Fruit fly (Drosophila melanogaster) whole organism, prepupa: Measurements from ENCODE around the gene CkIIbeta.
A peak's percentile ranks its signal among the peaks of the same experiment; 100 is the strongest.

Experiments
- CG10631 ChIP-seq: fragments of 200-800 bp; sonication (Bioruptor generic); optimal IDR thresholded peaks from 2 replicates; lab custom pipeline; 2016; ENCODE audit warnings: missing biosample characterization, missing genetic modification characterization
- CG10669 ChIP-seq: fragments of 200-800 bp; sonication (Bioruptor generic); optimal IDR thresholded peaks from 3 replicates; lab custom pipeline; 2018; ENCODE audit warnings: missing biosample characterization, mild to moderate bottlenecking, missing genetic modification characterization, moderate library complexity
- CG11294 ChIP-seq: fragments of 200-800 bp; sonication (Bioruptor generic); IDR thresholded peaks from 2 replicates; pipeline ENCODE4 v1.3.6; 2022; ENCODE audit warnings: missing biosample characterization, missing genetic modification characterization
- CG11762 ChIP-seq: fragments of 200-800 bp; sonication (Bioruptor generic); optimal IDR thresholded peaks from 3 replicates; lab custom pipeline; 2016; ENCODE audit warnings: missing biosample characterization, missing genetic modification characterization; ENCODE audit not compliant: insufficient read depth
- CG11902 ChIP-seq: fragments of 200-800 bp; sonication (Bioruptor generic); optimal IDR thresholded peaks from 3 replicates; lab custom pipeline; 2016; ENCODE audit warnings: missing biosample characterization, missing genetic modification characterization
- CG1621 ChIP-seq: fragments of 200-800 bp; sonication (Bioruptor generic); optimal IDR thresholded peaks from 3 replicates; lab custom pipeline; 2018; ENCODE audit warnings: missing biosample characterization, mild to moderate bottlenecking, missing genetic modification characterization
- CG16779 ChIP-seq: fragments of 200-800 bp; sonication (Bioruptor generic); optimal IDR thresholded peaks from 3 replicates; lab custom pipeline; 2017; ENCODE audit warnings: missing biosample characterization, mild to moderate bottlenecking, missing genetic modification characterization
- CG3032 ChIP-seq: fragments of 200-800 bp; optimal IDR thresholded peaks from 2 replicates; lab custom pipeline; 2019; ENCODE audit warnings: missing biosample characterization, mild to moderate bottlenecking, missing genetic modification characterization, moderate library complexity
- CG31627 ChIP-seq: fragments of 200-800 bp; sonication (Bioruptor generic); optimal IDR thresholded peaks from 3 replicates; lab custom pipeline; 2016; ENCODE audit warnings: missing biosample characterization, missing genetic modification characterization
- CG34406 ChIP-seq: fragments of 200-800 bp; sonication (Bioruptor generic); optimal IDR thresholded peaks from 3 replicates; lab custom pipeline; 2016; ENCODE audit warnings: missing biosample characterization, missing genetic modification characterization
- CG3919 ChIP-seq: fragments of 200-800 bp; sonication (Bioruptor generic); optimal IDR thresholded peaks from 3 replicates; lab custom pipeline; 2016; ENCODE audit warnings: missing biosample characterization, missing genetic modification characterization
- CG4318 ChIP-seq: fragments of 200-800 bp; sonication (Bioruptor generic); optimal IDR thresholded peaks from 3 replicates; lab custom pipeline; 2017; ENCODE audit warnings: missing biosample characterization, mild to moderate bottlenecking, missing genetic modification characterization
- CG6276 ChIP-seq: fragments of 200-800 bp; sonication (Bioruptor generic); optimal IDR thresholded peaks from 2 replicates; lab custom pipeline; 2017; ENCODE audit warnings: missing biosample characterization, mild to moderate bottlenecking, missing genetic modification characterization
- CG6792 ChIP-seq: fragments of 200-800 bp; sonication (Bioruptor generic); optimal IDR thresholded peaks from 3 replicates; lab custom pipeline; 2016; ENCODE audit warnings: missing biosample characterization, missing genetic modification characterization
- CG6854 ChIP-seq: fragments of 200-800 bp; sonication (Bioruptor generic); optimal IDR thresholded peaks from 2 replicates; lab custom pipeline; 2017; ENCODE audit warnings: missing biosample characterization, mild to moderate bottlenecking, missing genetic modification characterization
- CG7368 ChIP-seq: fragments of 200-800 bp; sonication (Bioruptor generic); optimal IDR thresholded peaks from 3 replicates; lab custom pipeline; 2016; ENCODE audit warnings: missing biosample characterization, missing genetic modification characterization
- CG8119 ChIP-seq: fragments of 200-800 bp; sonication (Bioruptor generic); IDR thresholded peaks from 3 replicates; pipeline ENCODE4 v1.3.6; 2022; ENCODE audit warnings: missing biosample characterization, missing genetic modification characterization
- CG8319 ChIP-seq: fragments of 200-800 bp; sonication (Bioruptor generic); optimal IDR thresholded peaks from 3 replicates; lab custom pipeline; 2016; ENCODE audit warnings: missing biosample characterization, missing genetic modification characterization
- CG9139 ChIP-seq: fragments of 200-800 bp; sonication (Bioruptor generic); optimal IDR thresholded peaks from 3 replicates; lab custom pipeline; 2017; ENCODE audit warnings: missing biosample characterization, mild to moderate bottlenecking, missing genetic modification characterization
- Eip75B ChIP-seq: fragments of 200-800 bp; sonication (Bioruptor generic); optimal IDR thresholded peaks from 3 replicates; lab custom pipeline; 2016; ENCODE audit warnings: missing biosample characterization, missing genetic modification characterization
- Eip78C ChIP-seq: fragments of 200-800 bp; sonication (Bioruptor generic); peaks from one replicate; lab custom pipeline; 2016; ENCODE audit warnings: missing biosample characterization, missing genetic modification characterization
- Eip93F ChIP-seq: fragments of 200-800 bp; sonication (Bioruptor generic); optimal IDR thresholded peaks from 2 replicates; lab custom pipeline; 2016; ENCODE audit warnings: missing biosample characterization, mild to moderate bottlenecking, missing genetic modification characterization
- Ets21C ChIP-seq: fragments of 200-800 bp; sonication (Bioruptor generic); optimal IDR thresholded peaks from 3 replicates; lab custom pipeline; 2016; ENCODE audit warnings: missing biosample characterization, missing genetic modification characterization
- Ets96B ChIP-seq: fragments of 200-800 bp; optimal IDR thresholded peaks from 2 replicates; lab custom pipeline; 2019; ENCODE audit warnings: missing biosample characterization, mild to moderate bottlenecking, missing genetic modification characterization, moderate library complexity
- Gug ChIP-seq: fragments of 200-800 bp; sonication (Bioruptor generic); IDR thresholded peaks from 2 replicates; pipeline ENCODE4 v1.3.6; 2022; ENCODE audit warnings: missing biosample characterization, missing genetic modification characterization
- Hr38 ChIP-seq: sonication (Bioruptor generic); optimal IDR thresholded peaks from 2 replicates; lab custom pipeline; 2016; ENCODE audit warnings: missing biosample characterization, missing genetic modification characterization
- Hr39 ChIP-seq: fragments of 200-800 bp; sonication (Bioruptor generic); optimal IDR thresholded peaks from 2 replicates; lab custom pipeline; 2016; ENCODE audit warnings: missing biosample characterization, missing genetic modification characterization
- Hr4 ChIP-seq: fragments of 200-800 bp; sonication (Bioruptor generic); optimal IDR thresholded peaks from 3 replicates; lab custom pipeline; 2016; ENCODE audit warnings: missing biosample characterization, missing genetic modification characterization
- Lpt ChIP-seq: fragments of 200-800 bp; sonication (Bioruptor generic); optimal IDR thresholded peaks from 3 replicates; lab custom pipeline; 2016; ENCODE audit warnings: missing biosample characterization, missing genetic modification characterization
- Met ChIP-seq: fragments of 200-800 bp; sonication (Bioruptor generic); optimal IDR thresholded peaks from 3 replicates; lab custom pipeline; 2016; ENCODE audit warnings: missing biosample characterization, missing genetic modification characterization
- OdsH ChIP-seq: fragments of 200-800 bp; sonication (Bioruptor generic); optimal IDR thresholded peaks from 3 replicates; lab custom pipeline; 2016; ENCODE audit warnings: missing biosample characterization, missing genetic modification characterization
- Smox ChIP-seq: fragments of 200-800 bp; sonication (Bioruptor generic); optimal IDR thresholded peaks from 3 replicates; lab custom pipeline; 2016; ENCODE audit warnings: missing biosample characterization, missing genetic modification characterization
- Sox102F ChIP-seq: fragments of 200-800 bp; sonication (Bioruptor generic); optimal IDR thresholded peaks from 2 replicates; lab custom pipeline; 2016; ENCODE audit warnings: missing biosample characterization, mild to moderate bottlenecking, missing genetic modification characterization
- Sox14 ChIP-seq: fragments of 200-800 bp; sonication (Bioruptor generic); optimal IDR thresholded peaks from 3 replicates; lab custom pipeline; 2016; ENCODE audit warnings: missing biosample characterization, missing genetic modification characterization
- Sox15 ChIP-seq: fragments of 200-800 bp; sonication (Bioruptor generic); optimal IDR thresholded peaks from 3 replicates; lab custom pipeline; 2016; ENCODE audit warnings: missing biosample characterization, missing genetic modification characterization
- achi ChIP-seq: fragments of 200-800 bp; sonication (Bioruptor generic); optimal IDR thresholded peaks from 3 replicates; lab custom pipeline; 2016; ENCODE audit warnings: missing biosample characterization, missing genetic modification characterization
- acj6 ChIP-seq: fragments of 200-800 bp; sonication (Bioruptor generic); optimal IDR thresholded peaks from 3 replicates; lab custom pipeline; 2016; ENCODE audit warnings: missing biosample characterization, missing genetic modification characterization
- cyc ChIP-seq: fragments of 200-800 bp; sonication (Bioruptor generic); optimal IDR thresholded peaks from 3 replicates; lab custom pipeline; 2016; ENCODE audit warnings: missing biosample characterization, missing genetic modification characterization
- dac ChIP-seq: fragments of 200-800 bp; sonication (Bioruptor generic); optimal IDR thresholded peaks from 2 replicates; lab custom pipeline; 2017; ENCODE audit warnings: missing biosample characterization, mild to moderate bottlenecking, missing genetic modification characterization
- dsx ChIP-seq: fragments of 200-800 bp; optimal IDR thresholded peaks from 3 replicates; lab custom pipeline; 2019; ENCODE audit warnings: missing biosample characterization, mild to moderate bottlenecking, missing genetic modification characterization, moderate library complexity; ENCODE audit not compliant: poor library complexity, severe bottlenecking
- eg ChIP-seq: fragments of 200-800 bp; sonication (Bioruptor generic); IDR thresholded peaks from 3 replicates; pipeline ENCODE4 v1.3.6; 2022; ENCODE audit warnings: missing biosample characterization, missing genetic modification characterization
- esn ChIP-seq: fragments of 200-800 bp; sonication (Bioruptor generic); optimal IDR thresholded peaks from 2 replicates; lab custom pipeline; 2016; ENCODE audit warnings: missing biosample characterization, mild to moderate bottlenecking, missing genetic modification characterization, moderate library complexity
- fd85E ChIP-seq: fragments of 200-800 bp; sonication (Bioruptor generic); optimal IDR thresholded peaks from 3 replicates; lab custom pipeline; 2016; ENCODE audit warnings: missing biosample characterization, missing genetic modification characterization
- fkh ChIP-seq: fragments of 200-800 bp; sonication (Bioruptor generic); optimal IDR thresholded peaks from 3 replicates; lab custom pipeline; 2017; ENCODE audit warnings: missing biosample characterization, mild to moderate bottlenecking, missing genetic modification characterization, moderate library complexity
- lz ChIP-seq: fragments of 200-800 bp; sonication (Bioruptor generic); optimal IDR thresholded peaks from 3 replicates; lab custom pipeline; 2016; ENCODE audit warnings: missing biosample characterization, missing genetic modification characterization
- pdm3 ChIP-seq: fragments of 200-800 bp; sonication (Bioruptor generic); optimal IDR thresholded peaks from 3 replicates; lab custom pipeline; 2016; ENCODE audit warnings: missing biosample characterization, missing genetic modification characterization
- salr ChIP-seq, 2 experiments: fragments of 200-800 bp; sonication (Bioruptor generic); optimal IDR thresholded peaks; 3 replicates each; lab custom pipeline; 2016 to 2018; ENCODE audit warnings: missing biosample characterization in 2 of 2, missing genetic modification characterization in 2 of 2, mild to moderate bottlenecking in 1 of 2
- spab ChIP-seq: fragments of 200-800 bp; sonication (Bioruptor generic); optimal IDR thresholded peaks from 2 replicates; lab custom pipeline; 2017; ENCODE audit warnings: missing biosample characterization, mild to moderate bottlenecking, missing genetic modification characterization, missing genetic modification reagents
- ss ChIP-seq, 2 experiments: fragments of 200-800 bp; sonication (Bioruptor generic); optimal IDR thresholded peaks; 2 replicates in 1 of 2; 3 replicates in 1 of 2; lab custom pipeline; 2017 to 2018; ENCODE audit warnings: mild to moderate bottlenecking in 2 of 2, missing biosample characterization in 2 of 2, missing genetic modification characterization in 2 of 2, moderate library complexity in 1 of 2
- svp ChIP-seq: fragments of 200-800 bp; sonication (Bioruptor generic); peaks from one replicate; lab custom pipeline; 2016; ENCODE audit warnings: missing biosample characterization, missing genetic modification characterization
- vri ChIP-seq: fragments of 200-800 bp; sonication (Bioruptor generic); optimal IDR thresholded peaks from 3 replicates; lab custom pipeline; 2016; ENCODE audit warnings: missing biosample characterization, mild to moderate bottlenecking, missing genetic modification characterization

CkIIbeta gene

DNA sequence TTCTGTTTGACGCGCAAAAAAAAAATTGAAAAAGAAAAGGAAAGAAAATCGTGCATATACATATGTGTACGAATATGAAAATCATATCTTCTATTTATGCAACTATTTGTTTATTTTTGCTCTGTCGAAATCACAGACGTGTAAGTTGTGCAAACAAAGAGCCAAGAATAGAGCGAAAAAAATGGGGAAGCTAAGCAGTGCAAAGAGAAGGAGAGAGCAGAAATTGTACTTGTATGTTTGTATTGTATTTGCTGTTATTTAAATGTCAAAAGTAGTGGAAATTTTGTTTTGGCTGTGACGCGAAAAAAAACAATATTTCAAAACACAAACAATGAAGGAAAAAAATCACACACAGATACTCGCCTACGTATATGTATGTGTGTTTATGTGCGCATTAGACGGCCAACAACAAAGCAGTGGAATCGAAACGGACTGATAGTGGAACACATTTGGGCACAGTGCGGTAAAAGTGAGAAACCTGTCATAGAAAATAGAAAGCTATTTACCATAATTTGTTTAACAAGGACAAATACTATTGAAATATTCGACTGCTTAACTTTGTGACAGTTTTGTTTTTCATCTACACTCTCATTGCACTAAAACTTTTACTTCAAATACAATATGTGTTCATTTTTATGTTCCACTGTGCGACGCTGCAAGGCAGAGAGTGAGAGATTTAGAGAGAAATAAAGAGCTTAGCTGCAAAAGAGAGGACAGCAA lies 25.9 kb downstream of the CkIIbeta start:
- TF ChIP-seq cyc (GFP tag; lab: Kevin White, UChicago) (peak; percentile 87), fkh (peak; percentile 68), esn (GFP tag; lab: Kevin White, UChicago) (peak; percentile 94), achi (GFP tag; lab: Kevin White, UChicago) (peak; percentile 95), CG7368 (GFP tag; lab: Kevin White, UChicago) (peak; percentile 93), Hr4 (GFP tag; lab: Kevin White, UChicago) (peak; percentile 98), Sox102F (GFP tag; lab: Kevin White, UChicago) (peak; percentile 94), acj6 (peak; percentile 93), CG16779 (peak; percentile 87), CG9139 (peak; percentile 48), CG10631 (GFP tag; lab: Kevin White, UChicago) (peak; percentile 92), Ets21C (GFP tag; lab: Kevin White, UChicago) (peak; percentile 85), eg (GFP tag; lab: Robert Waterston, UW) (peak; percentile 98), Hr38 (GFP tag; lab: Kevin White, UChicago) (peak; percentile 60), OdsH (GFP tag; lab: Kevin White, UChicago) (peak; percentile 95), CG1621 (tag; lab: Kevin White, UChicago) (peak; percentile 87), CG11762 (GFP tag; lab: Kevin White, UChicago) (peak; percentile 94), Hr39 (peak; percentile 91), dsx (peak; percentile 85), Sox15 (GFP tag; lab: Kevin White, UChicago) (peak; percentile 74), CG34406 (peak; percentile 90), Smox (GFP tag; lab: Kevin White, UChicago) (peak; percentile 91), vri (peak; percentile 92), lz (GFP tag; lab: Kevin White, UChicago) (peak; percentile 94), salr (GFP tag; optimal IDR thresholded peaks at IDR 0.05; lab: Kevin White, UChicago) (peak; percentile 67 to 91), ss (GFP tag; optimal IDR thresholded peaks at IDR 0.05; lab: Kevin White, UChicago) (peak; percentile 70 to 83), Eip93F (GFP tag; lab: Kevin White, UChicago) (peak; percentile 60), spab (GFP tag; lab: Kevin White, UChicago) (peak; percentile 77), Met (GFP tag; lab: Kevin White, UChicago) (peak; percentile 95), CG10669 (GFP tag; lab: Kevin White, UChicago) (peak; percentile 89), CG6276 (GFP tag; lab: Kevin White, UChicago) (peak; percentile 97), svp (GFP tag; lab: Kevin White, UChicago) (peak; percentile 96), pdm3 (GFP tag; lab: Kevin White, UChicago) (peak; percentile 95), Eip75B (peak; percentile 94), dac (GFP tag; lab: Kevin White, UChicago) (peak; percentile 93), CG8119 (GFP tag; lab: Robert Waterston, UW) (peak; percentile 98), Sox14 (peak; percentile 96), CG6854 (GFP tag; lab: Kevin White, UChicago) (peak; percentile 73), CG4318 (peak; percentile 95), Gug (GFP tag; lab: Robert Waterston, UW) (peak; percentile 95), Lpt (GFP tag; lab: Kevin White, UChicago) (peak; percentile 96), CG11294 (GFP tag; lab: Robert Waterston, UW) (peak; percentile 95), CG11902 (GFP tag; lab: Kevin White, UChicago) (peak; percentile 68), CG6792 (GFP tag; lab: Kevin White, UChicago) (peak; percentile 92), Ets96B (peak; percentile 90), CG8319 (GFP tag; lab: Kevin White, UChicago) (peak; percentile 84), fd85E (GFP tag; lab: Kevin White, UChicago) (peak; percentile 66), CG3032 (tag; lab: Kevin White, UChicago) (peak; percentile 82), CG31627 (GFP tag; lab: Kevin White, UChicago) (peak; percentile 89), CG3919 (peak; percentile 93), Eip78C (GFP tag; lab: Kevin White, UChicago) (peak; percentile 98)
